Worm (Caenorhabditis elegans): ENCODE results near the gene bud-31.

DNA sequence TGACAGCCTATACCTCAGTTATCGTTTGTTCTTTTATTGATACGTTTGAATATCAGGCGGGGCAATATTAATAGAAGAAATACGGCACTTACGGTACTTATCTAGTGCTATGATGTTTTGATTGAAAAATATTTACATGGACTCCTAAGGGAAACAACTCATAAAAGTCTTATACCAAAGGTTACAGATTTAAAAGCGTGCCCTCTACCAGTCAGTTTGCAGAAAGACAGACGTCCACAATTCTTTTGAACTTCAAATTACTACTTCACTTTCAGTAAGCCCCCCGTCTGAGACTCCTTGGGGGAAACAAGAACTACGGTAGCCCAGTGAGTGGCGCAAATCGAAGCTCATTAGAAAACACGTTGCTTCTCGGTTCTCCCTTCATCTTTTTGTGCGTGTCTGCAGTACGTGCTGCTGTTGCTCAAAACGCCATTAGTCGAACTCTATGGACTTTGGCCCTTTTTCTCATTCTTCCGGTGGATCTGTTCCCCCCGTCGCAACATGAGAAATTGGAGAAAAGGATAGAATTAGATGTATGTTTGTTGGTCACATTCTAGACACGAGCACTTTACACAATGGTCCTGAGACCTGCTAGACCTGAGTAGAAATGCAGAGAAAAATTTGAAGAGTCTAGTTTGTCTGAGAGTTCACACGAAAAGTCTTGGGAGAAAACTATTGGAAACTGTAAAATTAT, 33.9 kb downstream of the bud-31 start:
- TF ChIP-seq ets-4 (tag; optimal IDR thresholded peaks at IDR 0.05) (no peak), pqm-1 (tag; optimal IDR thresholded peaks at IDR 0.05) (no peak), pros-1 (tag; optimal IDR thresholded peaks at IDR 0.05) (no peak), dve-1 (tag; optimal IDR thresholded peaks at IDR 0.05) (no peak)
